Worm (Caenorhabditis elegans) whole organism, L2 larva: ENCODE measurements around the gene ZK669.5.
A peak's percentile ranks its signal among the peaks of the same experiment; 100 is the strongest.

Experiments
- C34F6.9 ChIP-seq: fragments of 150-350 bp; optimal IDR thresholded peaks from 2 replicates; lab custom pipeline; 2014; ENCODE audit warnings: missing biosample characterization, missing genetic modification characterization
- F13H6.1 ChIP-seq: sonication (generic microtip); optimal IDR thresholded peaks from 2 replicates; lab custom pipeline; 2016; ENCODE audit warnings: missing genetic modification characterization, missing compliant biosample characterization
- R02D3.7 ChIP-seq: fragments of 150-350 bp; optimal IDR thresholded peaks from 2 replicates; lab custom pipeline; 2014; ENCODE audit warnings: missing biosample characterization, missing genetic modification characterization
- Y55F3AM.14 ChIP-seq: fragments of 200-800 bp; sonication (Bioruptor generic); optimal IDR thresholded peaks from 2 replicates; lab custom pipeline; 2018; ENCODE audit warnings: mild to moderate bottlenecking, missing genetic modification characterization, missing compliant biosample characterization
- ZK546.5 ChIP-seq: sonication (generic microtip); optimal IDR thresholded peaks from 2 replicates; lab custom pipeline; 2017; ENCODE audit warnings: missing biosample characterization, missing genetic modification characterization
- alr-1 ChIP-seq: fragments of 150-350 bp; optimal IDR thresholded peaks from 2 replicates; lab custom pipeline; 2014; ENCODE audit warnings: missing biosample characterization, missing genetic modification characterization
- aly-2 ChIP-seq: fragments of 150-350 bp; optimal IDR thresholded peaks from 2 replicates; lab custom pipeline; 2014; ENCODE audit warnings: missing biosample characterization, missing genetic modification characterization
- ama-1 ChIP-seq: fragments of 150-350 bp; optimal IDR thresholded peaks from 2 replicates; lab custom pipeline; 2018; ENCODE audit warnings: inconsistent platforms
- blmp-1 ChIP-seq: sonication (generic microtip); optimal IDR thresholded peaks from 2 replicates; lab custom pipeline; 2017; ENCODE audit warnings: missing genetic modification characterization, mild to moderate bottlenecking, missing compliant biosample characterization, antibody characterized with exemption, moderate library complexity; ENCODE audit not compliant: insufficient read depth
- ceh-16 ChIP-seq: fragments of 150-350 bp; optimal IDR thresholded peaks from 2 replicates; lab custom pipeline; 2014; ENCODE audit warnings: missing biosample characterization, missing genetic modification characterization
- ceh-82 ChIP-seq: fragments of 150-350 bp; optimal IDR thresholded peaks from 2 replicates; lab custom pipeline; 2014; ENCODE audit warnings: missing biosample characterization, missing genetic modification characterization
- dmd-4 ChIP-seq: sonication (generic microtip); optimal IDR thresholded peaks from 2 replicates; lab custom pipeline; 2017; ENCODE audit warnings: missing biosample characterization, missing genetic modification characterization
- egl-27 ChIP-seq: sonication (generic microtip); optimal IDR thresholded peaks from 3 replicates; lab custom pipeline; 2017; ENCODE audit warnings: missing biosample characterization, missing genetic modification reagents, missing genetic modification characterization
- elt-1 ChIP-seq: fragments of 150-350 bp; optimal IDR thresholded peaks from 2 replicates; lab custom pipeline; 2014; ENCODE audit warnings: missing biosample characterization, missing genetic modification characterization
- fos-1 ChIP-seq: fragments of 150-350 bp; optimal IDR thresholded peaks from 2 replicates; lab custom pipeline; 2014; ENCODE audit warnings: missing biosample characterization, missing genetic modification characterization
- gmeb-1 ChIP-seq: fragments of 150-350 bp; optimal IDR thresholded peaks from 2 replicates; lab custom pipeline; 2014; ENCODE audit warnings: missing biosample characterization, missing genetic modification characterization
- lin-13 ChIP-seq: fragments of 150-350 bp; optimal IDR thresholded peaks from 2 replicates; lab custom pipeline; 2014; ENCODE audit warnings: missing biosample characterization, missing genetic modification reagents, missing genetic modification characterization
- lin-39 ChIP-seq: fragments of 150-350 bp; optimal IDR thresholded peaks from 2 replicates; lab custom pipeline; 2014; ENCODE audit warnings: missing biosample characterization, missing genetic modification reagents, missing genetic modification characterization
- nhr-11 ChIP-seq: fragments of 150-350 bp; optimal IDR thresholded peaks from 2 replicates; lab custom pipeline; 2014; ENCODE audit warnings: missing biosample characterization, missing genetic modification characterization
- nhr-12 ChIP-seq: fragments of 150-350 bp; optimal IDR thresholded peaks from 2 replicates; lab custom pipeline; 2014; ENCODE audit warnings: missing biosample characterization, missing genetic modification characterization
- nhr-21 ChIP-seq: fragments of 150-350 bp; optimal IDR thresholded peaks from 2 replicates; lab custom pipeline; 2014; ENCODE audit warnings: missing biosample characterization, missing genetic modification characterization
- nhr-23 ChIP-seq: fragments of 150-350 bp; optimal IDR thresholded peaks from 2 replicates; lab custom pipeline; 2014; ENCODE audit warnings: missing biosample characterization, missing genetic modification reagents, missing genetic modification characterization
- nhr-25 ChIP-seq: fragments of 150-350 bp; sonication (generic microtip); optimal IDR thresholded peaks from 3 replicates; lab custom pipeline; 2014; ENCODE audit warnings: missing biosample characterization, missing genetic modification characterization
- nhr-6 ChIP-seq: fragments of 150-350 bp; optimal IDR thresholded peaks from 2 replicates; lab custom pipeline; 2014; ENCODE audit warnings: missing biosample characterization, missing genetic modification characterization
- nhr-77 ChIP-seq: fragments of 150-350 bp; optimal IDR thresholded peaks from 2 replicates; lab custom pipeline; 2014; ENCODE audit warnings: missing biosample characterization, missing genetic modification characterization
- peb-1 ChIP-seq: fragments of 150-350 bp; optimal IDR thresholded peaks from 2 replicates; lab custom pipeline; 2014; ENCODE audit warnings: missing biosample characterization, missing genetic modification characterization
- sem-4 ChIP-seq: fragments of 150-350 bp; optimal IDR thresholded peaks from 2 replicates; lab custom pipeline; 2014; ENCODE audit warnings: missing biosample characterization, missing genetic modification reagents, missing genetic modification characterization
- unc-39 ChIP-seq: fragments of 150-350 bp; optimal IDR thresholded peaks from 2 replicates; lab custom pipeline; 2014; ENCODE audit warnings: missing biosample characterization, missing genetic modification characterization
- unc-55 ChIP-seq: fragments of 150-350 bp; sonication (generic microtip); optimal IDR thresholded peaks from 3 replicates; lab custom pipeline; 2014; ENCODE audit warnings: missing biosample characterization, missing genetic modification reagents, missing genetic modification characterization
- unc-62 ChIP-seq: fragments of 150-350 bp; optimal IDR thresholded peaks from 2 replicates; lab custom pipeline; 2014; ENCODE audit warnings: missing biosample characterization, missing genetic modification reagents, missing genetic modification characterization
- zag-1 ChIP-seq: fragments of 150-350 bp; optimal IDR thresholded peaks from 2 replicates; lab custom pipeline; 2014; ENCODE audit warnings: missing biosample characterization, missing genetic modification characterization
- ztf-1 ChIP-seq: fragments of 200-800 bp; sonication (Bioruptor generic); conservative IDR thresholded peaks from 2 replicates; pipeline ENCODE4 v1.3.6; 2022; ENCODE audit warnings: missing genetic modification characterization, missing compliant biosample characterization
- ztf-11 ChIP-seq: sonication (generic microtip); optimal IDR thresholded peaks from 2 replicates; lab custom pipeline; 2017; ENCODE audit warnings: missing biosample characterization, missing genetic modification characterization
- ztf-4 ChIP-seq: fragments of 150-350 bp; optimal IDR thresholded peaks from 2 replicates; lab custom pipeline; 2014; ENCODE audit warnings: missing biosample characterization, missing genetic modification characterization

Gene ZK669.5

ce11 chrII:7976308-7976707 lies 29.6 kb upstream of the ZK669.5 start, which contains the start of gene DH11.5:
TSS of gene DH11.5 (plus strand) at chrII:7976608.
- TF ChIP-seq egl-27 (tag; lab: Kevin White, UChicago) (no peak), dmd-4 (tag; lab: Kevin White, UChicago) (no peak), nhr-23 (tag; lab: Kevin White, UChicago) (no peak), ztf-1 (GFP tag; lab: Robert Waterston, UW) (no peak), peb-1 (tag; lab: Kevin White, UChicago) (no peak), nhr-6 (tag; lab: Kevin White, UChicago) (no peak), nhr-25 (tag; lab: Kevin White, UChicago) (no peak), lin-13 (GFP tag; lab: Kevin White, UChicago) (no peak), nhr-12 (no peak), ZK546.5 (tag; lab: Kevin White, UChicago) (no peak), Y55F3AM.14 (GFP tag; lab: Kevin White, UChicago) (no peak), zag-1 (tag; lab: Kevin White, UChicago) (no peak), R02D3.7 (tag; lab: Kevin White, UChicago) (no peak), alr-1 (tag; lab: Kevin White, UChicago) (no peak), ceh-82 (tag; lab: Kevin White, UChicago) (no peak)

- peak; percentile 7 for TF ChIP-seq unc-55 (GFP tag; lab: Kevin White, UChicago)
- TF ChIP-seq zag-1 (tag; lab: Kevin White, UChicago), result no peak
Observed at ce11 chrII:7974189-7974823, 27.6 kb upstream of the ZK669.5 start.

- TF ChIP-seq sem-4 (tag; lab: Kevin White, UChicago) (no peak), C34F6.9 (tag; lab: Kevin White, UChicago) (peak; percentile 8)
Observed at ce11 chrII:7968393-7968792, 21.7 kb upstream of the ZK669.5 start.

ce11 chrII:7962181-7962580 lies 15.5 kb upstream of the ZK669.5 start:
- no peak for TF ChIP-seq egl-27 (tag; lab: Kevin White, UChicago)
- TF ChIP-seq ztf-1 (GFP tag; lab: Robert Waterston, UW), result no peak
- TF ChIP-seq alr-1 (tag; lab: Kevin White, UChicago), result no peak
- TF ChIP-seq dmd-4 (tag; lab: Kevin White, UChicago), result no peak
- TF ChIP-seq ceh-16, result no peak
- TF ChIP-seq unc-62 (GFP tag; lab: Kevin White, UChicago), result no peak
- no peak for TF ChIP-seq unc-39
- TF ChIP-seq ZK546.5 (tag; lab: Kevin White, UChicago), result no peak
- TF ChIP-seq nhr-23 (tag; lab: Kevin White, UChicago), result no peak
- no peak for TF ChIP-seq ceh-82 (tag; lab: Kevin White, UChicago)
- no peak for TF ChIP-seq gmeb-1 (tag; lab: Kevin White, UChicago)
- no peak for TF ChIP-seq R02D3.7 (tag; lab: Kevin White, UChicago)
- no peak for TF ChIP-seq nhr-11 (tag; lab: Kevin White, UChicago)
- no peak for TF ChIP-seq lin-39 (tag; lab: Kevin White, UChicago)
- no peak for TF ChIP-seq ztf-11
- no peak for TF ChIP-seq aly-2 (tag; lab: Kevin White, UChicago)
- TF ChIP-seq nhr-77 (tag; lab: Kevin White, UChicago), result no peak
- no peak for TF ChIP-seq ztf-4 (tag; lab: Kevin White, UChicago)
- no peak for TF ChIP-seq ama-1
- no peak for TF ChIP-seq zag-1 (tag; lab: Kevin White, UChicago)

ce11 chrII:7958544-7958943 lies 11.9 kb upstream of the ZK669.5 start, which contains the start of gene C04H4.1:
TSS of gene C04H4.1 (plus strand) at chrII:7958844.
- no peak for TF ChIP-seq aly-2 (tag; lab: Kevin White, UChicago)
- TF ChIP-seq ZK546.5 (tag; lab: Kevin White, UChicago), result no peak
- no peak for TF ChIP-seq sem-4 (tag; lab: Kevin White, UChicago)
- no peak for TF ChIP-seq elt-1
- no peak for TF ChIP-seq ztf-11
- no peak for TF ChIP-seq unc-55 (GFP tag; lab: Kevin White, UChicago)
- no peak for TF ChIP-seq blmp-1 (tag; lab: Kevin White, UChicago)
- TF ChIP-seq fos-1, result no peak
- TF ChIP-seq zag-1 (tag; lab: Kevin White, UChicago), result no peak
- no peak for TF ChIP-seq F13H6.1 (tag; lab: Kevin White, UChicago)
- no peak for TF ChIP-seq egl-27 (tag; lab: Kevin White, UChicago)
- no peak for TF ChIP-seq ceh-82 (tag; lab: Kevin White, UChicago)
- no peak for TF ChIP-seq alr-1 (tag; lab: Kevin White, UChicago)
- no peak for TF ChIP-seq nhr-21 (tag; lab: Kevin White, UChicago)
- TF ChIP-seq nhr-25 (tag; lab: Kevin White, UChicago), result no peak
- TF ChIP-seq, all 48 proteins: peak for 0
